Worm (Caenorhabditis elegans): ENCODE measurements around the gene C13G3.1.

- TF ChIP-seq ztf-4 (tag; optimal IDR thresholded peaks at IDR 0.05) (no peak), ztf-11 (tag; optimal IDR thresholded peaks at IDR 0.05) (no peak), lin-39 (tag; optimal IDR thresholded peaks at IDR 0.05) (no peak), lin-15B (tag; optimal IDR thresholded peaks at IDR 0.05) (no peak), nhr-237 (tag; optimal IDR thresholded peaks at IDR 0.05) (no peak), tbx-2 (tag; optimal IDR thresholded peaks at IDR 0.05) (no peak), pha-4 (tag; optimal IDR thresholded peaks at IDR 0.05) (no peak), nhr-76 (tag; optimal IDR thresholded peaks at IDR 0.05) (no peak), pqm-1 (tag; optimal IDR thresholded peaks at IDR 0.05) (no peak)
Measured at ce11 chrV:11010768-11011167, 1.5 kb downstream of the C13G3.1 start.
